Worm (Caenorhabditis elegans) whole organism, late embryonic: ENCODE results near the gene rib-2.

Experiments
- C08G9.2 ChIP-seq: sonication (generic microtip); optimal IDR thresholded peaks from 2 replicates; lab custom pipeline; 2016; ENCODE audit warnings: mild to moderate bottlenecking, missing genetic modification characterization, moderate library complexity, missing compliant biosample characterization
- C38D4.7 ChIP-seq: fragments of 200-800 bp; sonication (Bioruptor generic); optimal IDR thresholded peaks from 2 replicates; lab custom pipeline; 2018; ENCODE audit warnings: mild to moderate bottlenecking, missing genetic modification characterization, moderate library complexity, missing compliant biosample characterization
- F13H6.1 ChIP-seq: sonication (generic microtip); optimal IDR thresholded peaks from 2 replicates; lab custom pipeline; 2016; ENCODE audit warnings: missing genetic modification characterization, missing compliant biosample characterization
- K09A11.1 ChIP-seq: sonication (generic microtip); optimal IDR thresholded peaks from 2 replicates; lab custom pipeline; 2017; ENCODE audit warnings: antibody characterized with exemption, mild to moderate bottlenecking, missing genetic modification characterization, missing compliant biosample characterization; ENCODE audit not compliant: insufficient read depth
- T23F11.4 ChIP-seq: fragments of 200-800 bp; sonication (Bioruptor generic); optimal IDR thresholded peaks from 2 replicates; lab custom pipeline; 2018; ENCODE audit warnings: mild to moderate bottlenecking, missing genetic modification characterization, missing compliant biosample characterization
- ahr-1 ChIP-seq: sonication (generic microtip); optimal IDR thresholded peaks from 2 replicates; lab custom pipeline; 2016; ENCODE audit warnings: missing genetic modification characterization, missing compliant biosample characterization
- ama-1 ChIP-seq: fragments of 150-350 bp; optimal IDR thresholded peaks from 2 replicates; lab custom pipeline; 2014
- ceh-18 ChIP-seq: sonication (generic microtip); optimal IDR thresholded peaks from 2 replicates; lab custom pipeline; 2016; ENCODE audit warnings: missing genetic modification characterization, missing compliant biosample characterization
- ceh-19 ChIP-seq: fragments of 200-800 bp; sonication (Bioruptor generic); optimal IDR thresholded peaks from 2 replicates; lab custom pipeline; 2018; ENCODE audit warnings: mild to moderate bottlenecking, missing genetic modification characterization, missing compliant biosample characterization
- ceh-22 ChIP-seq: sonication (generic microtip); optimal IDR thresholded peaks from 2 replicates; lab custom pipeline; 2017; ENCODE audit warnings: missing biosample characterization, missing genetic modification characterization
- ceh-24 ChIP-seq: sonication (generic microtip); optimal IDR thresholded peaks from 2 replicates; lab custom pipeline; 2016; ENCODE audit warnings: mild to moderate bottlenecking, missing genetic modification characterization, missing compliant biosample characterization
- ceh-31 ChIP-seq: sonication (generic microtip); optimal IDR thresholded peaks from 2 replicates; lab custom pipeline; 2016; ENCODE audit warnings: missing genetic modification characterization, missing compliant biosample characterization
- ceh-34 ChIP-seq: sonication (generic microtip); optimal IDR thresholded peaks from 2 replicates; lab custom pipeline; 2016; ENCODE audit warnings: mild to moderate bottlenecking, missing genetic modification characterization, missing compliant biosample characterization
- ceh-48 ChIP-seq: sonication (generic microtip); optimal IDR thresholded peaks from 2 replicates; lab custom pipeline; 2016; ENCODE audit warnings: missing genetic modification characterization, inconsistent platforms, missing compliant biosample characterization
- ceh-6 ChIP-seq: fragments of 200-800 bp; sonication (Bioruptor generic); optimal IDR thresholded peaks from 2 replicates; lab custom pipeline; 2018; ENCODE audit warnings: mild to moderate bottlenecking, missing genetic modification characterization, missing compliant biosample characterization
- dmd-4 ChIP-seq: sonication (generic microtip); optimal IDR thresholded peaks from 2 replicates; lab custom pipeline; 2016; ENCODE audit warnings: borderline replicate concordance, missing genetic modification characterization, missing compliant biosample characterization
- dve-1 ChIP-seq: sonication (generic microtip); optimal IDR thresholded peaks from 2 replicates; lab custom pipeline; 2017; ENCODE audit warnings: antibody characterized with exemption, mild to moderate bottlenecking, missing genetic modification characterization, missing compliant biosample characterization
- elt-2 ChIP-seq: sonication (generic microtip); optimal IDR thresholded peaks from 2 replicates; lab custom pipeline; 2016; ENCODE audit warnings: missing genetic modification reagents, missing genetic modification characterization, missing compliant biosample characterization
- fax-1 ChIP-seq: sonication (generic microtip); optimal IDR thresholded peaks from 2 replicates; lab custom pipeline; 2016; ENCODE audit warnings: missing genotype, missing genetic modification characterization, missing compliant biosample characterization
- fkh-6 ChIP-seq: sonication (generic microtip); optimal IDR thresholded peaks from 2 replicates; lab custom pipeline; 2016; ENCODE audit warnings: missing genetic modification characterization, missing compliant biosample characterization
- hlh-15 ChIP-seq: sonication (generic microtip); optimal IDR thresholded peaks from 2 replicates; lab custom pipeline; 2016; ENCODE audit warnings: missing genetic modification characterization, missing compliant biosample characterization
- hlh-30 ChIP-seq: sonication (generic microtip); optimal IDR thresholded peaks from 2 replicates; lab custom pipeline; 2017; ENCODE audit warnings: antibody characterized with exemption, missing genetic modification characterization, missing compliant biosample characterization; ENCODE audit not compliant: insufficient read depth
- hlh-6 ChIP-seq: sonication (generic microtip); optimal IDR thresholded peaks from 2 replicates; lab custom pipeline; 2016; ENCODE audit warnings: missing genotype, missing genetic modification characterization, missing compliant biosample characterization
- lim-6 ChIP-seq: sonication (generic microtip); optimal IDR thresholded peaks from 2 replicates; lab custom pipeline; 2016; ENCODE audit warnings: missing genetic modification characterization, missing compliant biosample characterization
- lin-11 ChIP-seq: fragments of 200-800 bp; sonication (Bioruptor generic); optimal IDR thresholded peaks from 2 replicates; lab custom pipeline; 2018; ENCODE audit warnings: mild to moderate bottlenecking, missing genetic modification characterization, missing compliant biosample characterization
- madf-2 ChIP-seq: sonication (generic microtip); optimal IDR thresholded peaks from 2 replicates; lab custom pipeline; 2017; ENCODE audit warnings: missing genetic modification characterization, missing compliant biosample characterization
- nfya-1 ChIP-seq: sonication (generic microtip); optimal IDR thresholded peaks from 2 replicates; lab custom pipeline; 2017; ENCODE audit warnings: missing genetic modification characterization, mild to moderate bottlenecking, missing compliant biosample characterization, antibody characterized with exemption, moderate library complexity
- npax-4 ChIP-seq: sonication (generic microtip); optimal IDR thresholded peaks from 2 replicates; lab custom pipeline; 2016; ENCODE audit warnings: missing genetic modification characterization, missing compliant biosample characterization
- odd-2 ChIP-seq: sonication (generic microtip); optimal IDR thresholded peaks from 2 replicates; lab custom pipeline; 2017; ENCODE audit warnings: antibody characterized with exemption, mild to moderate bottlenecking, missing genetic modification characterization, missing compliant biosample characterization
- pag-3 ChIP-seq: sonication (generic microtip); optimal IDR thresholded peaks from 2 replicates; lab custom pipeline; 2016; ENCODE audit warnings: missing compliant biosample characterization, missing genetic modification characterization, borderline replicate concordance
- pat-9 ChIP-seq: fragments of 200-800 bp; sonication (Bioruptor generic); optimal IDR thresholded peaks from 2 replicates; lab custom pipeline; 2018; ENCODE audit warnings: mild to moderate bottlenecking, missing genetic modification characterization, moderate library complexity, missing compliant biosample characterization
- pha-2 ChIP-seq: sonication (generic microtip); optimal IDR thresholded peaks from 2 replicates; lab custom pipeline; 2017; ENCODE audit warnings: mild to moderate bottlenecking, missing genetic modification characterization, missing compliant biosample characterization
- pha-4 ChIP-seq: fragments of 150-350 bp; optimal IDR thresholded peaks from 2 replicates; lab custom pipeline; 2018; ENCODE audit warnings: missing biosample characterization, missing genetic modification reagents, missing genetic modification characterization
- pros-1 ChIP-seq: fragments of 150-350 bp; optimal IDR thresholded peaks from 2 replicates; lab custom pipeline; 2014; ENCODE audit warnings: missing biosample characterization, missing genetic modification reagents, missing genetic modification characterization
- ref-2 ChIP-seq: sonication (generic microtip); optimal IDR thresholded peaks from 2 replicates; lab custom pipeline; 2016; ENCODE audit warnings: missing genetic modification characterization, missing compliant biosample characterization
- rnt-1 ChIP-seq: sonication (generic microtip); optimal IDR thresholded peaks from 2 replicates; lab custom pipeline; 2016; ENCODE audit warnings: missing genetic modification characterization, missing compliant biosample characterization
- sdc-2 ChIP-seq: sonication (generic microtip); optimal IDR thresholded peaks from 2 replicates; lab custom pipeline; 2016; ENCODE audit warnings: missing genotype, missing genetic modification characterization, missing compliant biosample characterization
- sox-2 ChIP-seq: fragments of 200-800 bp; sonication (Bioruptor generic); IDR thresholded peaks from 2 replicates; pipeline ENCODE4 v1.3.6; 2022; ENCODE audit warnings: missing genetic modification reagents, missing genetic modification characterization, missing compliant biosample characterization
- syd-9 ChIP-seq: sonication (generic microtip); optimal IDR thresholded peaks from 2 replicates; lab custom pipeline; 2016; ENCODE audit warnings: mild to moderate bottlenecking, missing genetic modification characterization, moderate library complexity, missing compliant biosample characterization
- tbx-7 ChIP-seq: sonication (generic microtip); optimal IDR thresholded peaks from 2 replicates; lab custom pipeline; 2016; ENCODE audit warnings: missing genotype, missing genetic modification characterization, missing compliant biosample characterization
- ttx-3 ChIP-seq: sonication (generic microtip); optimal IDR thresholded peaks from 2 replicates; lab custom pipeline; 2016; ENCODE audit warnings: missing genetic modification reagents, missing genetic modification characterization, missing compliant biosample characterization
- unc-3 ChIP-seq, 2 experiments: fragments of 200-800 bp in 1 of 2; sonication (Bioruptor generic) in 1 of 2; sonication (generic microtip) in 1 of 2; conservative IDR thresholded peaks in 1 of 2; optimal IDR thresholded peaks in 1 of 2; 2 replicates each; pipeline versions ENCODE4 v1.3.6 to Lab custom; 2016 to 2022; ENCODE audit warnings: missing compliant biosample characterization in 2 of 2, missing genetic modification characterization in 2 of 2, missing genetic modification reagents in 1 of 2
- zip-5 ChIP-seq: sonication (generic microtip); optimal IDR thresholded peaks from 2 replicates; lab custom pipeline; 2016; ENCODE audit warnings: missing genetic modification characterization, missing compliant biosample characterization

Gene rib-2

ce11 chrIII:10759050-10760023, 16.7 kb downstream of the rib-2 start, which contains the start of gene tasp-1 (continued):
- TF ChIP-seq zip-5 (tag; lab: Kevin White, UChicago) (peak; percentile 90), dve-1 (tag; lab: Kevin White, UChicago) (peak; percentile 98), rnt-1 (tag; lab: Kevin White, UChicago) (peak; percentile 100), lin-11 (peak; percentile 76), odd-2 (peak; percentile 29), K09A11.1 (tag; lab: Kevin White, UChicago) (peak; percentile 95), T23F11.4 (GFP tag; lab: Kevin White, UChicago) (peak; percentile 95), ref-2 (tag; lab: Kevin White, UChicago) (peak; percentile 100), npax-4 (tag; lab: Kevin White, UChicago) (peak; percentile 62), sdc-2 (tag; lab: Kevin White, UChicago) (peak; percentile 90), fax-1 (peak; percentile 92), ceh-31 (tag; lab: Kevin White, UChicago) (peak; percentile 100), lim-6 (tag; lab: Kevin White, UChicago) (peak; percentile 98), ahr-1 (tag; lab: Kevin White, UChicago) (peak; percentile 97), ceh-19 (peak; percentile 96), ceh-24 (tag; lab: Kevin White, UChicago) (peak; percentile 84), elt-2 (tag; lab: Kevin White, UChicago) (peak; percentile 99), ceh-48 (tag; lab: Kevin White, UChicago) (peak; percentile 100), pat-9 (peak; percentile 98)
- TF ChIP-seq, all 69 proteins: peak for 66

DNA sequence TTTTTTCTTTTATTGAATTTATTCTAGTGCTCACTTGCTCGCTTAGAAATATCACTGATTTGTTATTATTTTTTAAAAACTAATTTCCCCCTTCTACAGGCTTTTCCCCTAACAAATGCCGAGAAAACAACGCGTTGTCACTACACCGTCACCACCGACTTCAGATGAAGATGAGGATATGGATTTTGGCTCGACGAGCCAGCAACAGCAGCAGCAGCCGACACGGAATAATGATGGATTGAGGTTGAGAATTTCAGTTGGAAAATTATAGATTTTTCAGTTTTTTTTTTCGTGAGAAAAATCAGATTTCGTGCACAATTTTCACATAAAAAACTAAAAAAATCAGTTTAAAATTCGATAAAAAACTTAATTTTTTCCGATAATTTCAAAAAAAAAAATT, 20.4 kb downstream of the rib-2 start, which contains the start of gene dpy-28:
TSS of gene dpy-28 (plus strand) at position 100 of the 400 bp plus-strand sequence.
- TF ChIP-seq syd-9 (tag; lab: Kevin White, UChicago) = no peak
- no peak for TF ChIP-seq unc-3 (GFP tag; conservative IDR thresholded peaks at IDR 0.05; lab: Robert Waterston, UW)
- no peak for TF ChIP-seq unc-3 (tag; optimal IDR thresholded peaks at IDR 0.05; lab: Kevin White, UChicago)
- TF ChIP-seq pros-1 (tag; lab: Kevin White, UChicago) = no peak
- TF ChIP-seq ama-1 (lab: Kevin White, UChicago) = no peak
- TF ChIP-seq ceh-24 (tag; lab: Kevin White, UChicago) = no peak
- no peak for TF ChIP-seq C08G9.2
- no peak for TF ChIP-seq K09A11.1 (tag; lab: Kevin White, UChicago)
- TF ChIP-seq F13H6.1 (tag; lab: Kevin White, UChicago) = no peak
- no peak for TF ChIP-seq hlh-15 (tag; lab: Kevin White, UChicago)
- TF ChIP-seq fkh-6 (tag; lab: Kevin White, UChicago) = no peak
- no peak for TF ChIP-seq lin-11
- TF ChIP-seq tbx-7 (tag; lab: Kevin White, UChicago) = no peak

DNA sequence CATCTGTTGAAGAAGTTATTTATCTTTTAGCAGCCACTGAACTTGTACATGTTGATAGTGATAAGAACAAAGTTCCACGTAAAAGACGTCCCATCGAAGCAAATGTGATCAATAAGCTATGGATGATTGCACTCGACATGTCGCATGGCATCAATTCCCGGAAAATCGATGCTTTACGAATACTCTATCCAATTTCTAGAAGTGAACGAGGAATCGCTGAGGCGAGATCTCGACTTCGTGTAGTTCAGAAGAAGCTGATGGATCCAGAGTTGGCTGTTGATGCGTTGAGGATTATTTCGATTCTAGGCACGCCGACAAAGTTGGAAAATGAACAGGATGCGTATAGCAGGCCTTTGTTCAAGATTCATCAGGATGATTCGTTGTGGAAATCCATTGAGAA, 27.1 kb downstream of the rib-2 start:
- TF ChIP-seq ceh-18 (tag; lab: Kevin White, UChicago) (no peak), ama-1 (lab: Kevin White, UChicago) (no peak), ttx-3 (tag; lab: Kevin White, UChicago) (no peak), hlh-6 (tag; lab: Kevin White, UChicago) (no peak), ceh-34 (no peak), ceh-22 (no peak), dmd-4 (no peak)

DNA sequence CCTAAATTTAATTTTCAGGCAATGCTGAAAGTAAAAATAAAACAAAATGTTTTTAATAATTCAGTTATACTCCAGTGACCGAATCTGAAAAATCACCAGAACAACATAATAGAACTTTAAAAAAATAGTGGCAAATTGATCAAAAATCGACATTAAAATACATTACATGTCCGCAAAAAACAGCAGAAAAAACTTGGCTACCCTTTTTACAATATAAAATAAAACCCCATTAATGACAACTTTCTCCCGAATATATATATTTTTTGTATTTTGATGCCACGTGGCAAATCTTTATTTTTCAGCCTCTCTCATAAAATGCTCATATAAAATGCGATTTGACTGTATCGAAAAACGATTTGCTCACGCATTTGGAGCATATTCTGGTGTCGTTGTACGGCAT, 38.9 kb downstream of the rib-2 start, which contains the start of gene ptr-19:
TSS of gene ptr-19 (plus strand) at position 301 of the 400 bp plus-strand sequence.
- TF ChIP-seq C38D4.7 = no peak
- no peak for TF ChIP-seq ceh-48 (tag; lab: Kevin White, UChicago)
- TF ChIP-seq pros-1 (tag; lab: Kevin White, UChicago) = no peak
- TF ChIP-seq dmd-4 = no peak
- TF ChIP-seq dve-1 (tag; lab: Kevin White, UChicago) = no peak
- TF ChIP-seq pha-4 (tag; lab: Kevin White, UChicago) = no peak
- TF ChIP-seq madf-2 (tag; lab: Kevin White, UChicago) = no peak
- TF ChIP-seq ceh-6 (GFP tag; lab: Kevin White, UChicago) = no peak
- TF ChIP-seq rnt-1 (tag; lab: Kevin White, UChicago) = no peak
- no peak for TF ChIP-seq hlh-30 (tag; lab: Kevin White, UChicago)
- no peak for TF ChIP-seq pag-3
- TF ChIP-seq sox-2 = no peak
- TF ChIP-seq nfya-1 (tag; lab: Kevin White, UChicago) = no peak
- TF ChIP-seq pha-2 (tag; lab: Kevin White, UChicago) = no peak
- TF ChIP-seq ceh-19 = no peak
